Fruit fly (Drosophila melanogaster) whole organism, embryonic: ENCODE data around the gene CG14805.

Source experiments
- Blimp-1 ChIP-seq: fragments of 200-800 bp; sonication (Bioruptor generic); optimal IDR thresholded peaks from 3 replicates; lab custom pipeline; 2018; ENCODE audit warnings: missing biosample characterization, missing genetic modification characterization, mild to moderate bottlenecking, moderate library complexity, missing genetic modification reagents
- CG13775 ChIP-seq: fragments of 200-800 bp; sonication (Bioruptor generic); optimal IDR thresholded peaks from 3 replicates; lab custom pipeline; 2017; ENCODE audit warnings: missing biosample characterization, mild to moderate bottlenecking, missing genetic modification characterization
- Lhr ChIP-seq: fragments of 200-800 bp; sonication (Bioruptor generic); optimal IDR thresholded peaks from 3 replicates; lab custom pipeline; 2017; ENCODE audit warnings: mild to moderate bottlenecking, missing biosample characterization, missing genetic modification reagents, missing genetic modification characterization
- bbx ChIP-seq: fragments of 200-800 bp; sonication (Bioruptor generic); IDR thresholded peaks from 2 replicates; pipeline ENCODE4 v1.3.6; 2022; ENCODE audit warnings: missing biosample characterization, missing genetic modification characterization; ENCODE audit not compliant: partially characterized antibody
- kay ChIP-seq: fragments of 200-800 bp; sonication (Bioruptor generic); optimal IDR thresholded peaks from 2 replicates; lab custom pipeline; 2016; ENCODE audit warnings: missing biosample characterization, missing genetic modification characterization
- nerfin-2 ChIP-seq: fragments of 200-800 bp; sonication (Bioruptor generic); IDR thresholded peaks from 2 replicates; pipeline ENCODE4 v1.3.6; 2022; ENCODE audit warnings: missing biosample characterization, missing genetic modification characterization; ENCODE audit not compliant: partially characterized antibody

DNA sequence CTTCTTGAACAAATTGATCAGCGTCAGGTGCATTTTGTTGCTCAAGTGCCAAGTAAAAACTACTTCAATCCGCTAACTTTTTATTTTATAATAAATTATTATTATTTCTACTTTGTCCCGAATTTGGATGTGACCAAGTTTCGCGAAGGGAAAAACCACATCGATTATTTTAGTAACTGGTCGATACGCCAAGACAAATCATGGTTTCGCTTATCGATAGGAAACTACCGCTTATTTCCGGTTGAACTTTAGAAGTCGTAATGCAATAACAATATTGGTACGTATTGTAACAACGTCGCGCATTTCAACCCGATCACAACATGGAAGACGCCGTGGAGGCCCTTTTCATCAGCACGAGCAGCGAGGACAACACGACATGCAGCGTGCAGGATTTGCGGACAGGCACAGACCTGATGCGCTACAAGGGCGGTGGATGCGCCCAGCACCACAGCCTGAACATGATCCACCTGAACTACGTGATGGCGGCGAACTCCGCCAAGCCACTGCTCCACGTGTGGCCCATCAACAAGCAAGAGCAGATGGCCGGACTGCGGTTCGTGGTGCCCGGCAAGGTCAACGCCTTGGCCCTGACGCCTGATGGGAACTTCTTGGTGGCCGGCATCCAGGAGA, at the start of gene CG14805, which contains the start of gene CG14817:
- TF ChIP-seq bbx (GFP tag; lab: Robert Waterston, UW) (peak; percentile 61), nerfin-2 (no peak), CG13775 (GFP tag; lab: Kevin White, UChicago) (peak; percentile 72), Lhr (GFP tag; lab: Kevin White, UChicago) (peak; percentile 50), kay (GFP tag; lab: Kevin White, UChicago) (no peak), Blimp-1 (GFP tag; lab: Kevin White, UChicago) (no peak)
